Fruit fly (Drosophila melanogaster): ENCODE data around the gene Spn28Db.

The Spn28Db gene

DNA sequence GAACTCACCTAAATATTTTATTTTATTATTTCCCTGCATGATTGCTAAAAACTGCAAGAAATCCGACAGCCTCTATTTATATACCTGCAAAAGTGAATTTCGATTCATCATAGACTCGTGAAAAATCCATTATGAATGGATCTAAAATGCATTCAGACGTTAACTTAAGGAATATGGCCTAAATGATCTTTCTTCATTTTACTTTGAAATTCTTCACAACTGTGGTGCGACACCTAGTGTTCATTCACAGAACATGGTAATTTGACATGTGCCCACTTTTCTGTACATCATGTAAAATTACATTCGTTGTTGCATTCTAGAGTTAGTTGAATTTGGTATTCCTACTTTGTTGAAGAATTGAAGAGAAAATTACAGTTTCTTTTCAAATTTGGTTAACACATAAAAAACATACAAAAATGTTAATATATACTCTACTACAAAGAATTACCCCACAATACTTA lies at the start of gene Spn28Db:
Spn28Db (minus strand) TSS at position 51 of the 461 bp plus-strand sequence.
- TF ChIP-seq CG17801 (GFP tag; optimal IDR thresholded peaks at IDR 0.05; ENCODE audit: partially characterized antibody), result no peak

dm6 chr2L:7938488-7938887 lies 48.0 kb upstream of the Spn28Db start:
- TF ChIP-seq CG17801 (GFP tag; optimal IDR thresholded peaks at IDR 0.05; ENCODE audit: partially characterized antibody), result no peak

dm6 chr2L:7936391-7936790 lies 45.9 kb upstream of the Spn28Db start:
- no peak for TF ChIP-seq CG17801 (GFP tag; optimal IDR thresholded peaks at IDR 0.05; ENCODE audit: partially characterized antibody)

DNA sequence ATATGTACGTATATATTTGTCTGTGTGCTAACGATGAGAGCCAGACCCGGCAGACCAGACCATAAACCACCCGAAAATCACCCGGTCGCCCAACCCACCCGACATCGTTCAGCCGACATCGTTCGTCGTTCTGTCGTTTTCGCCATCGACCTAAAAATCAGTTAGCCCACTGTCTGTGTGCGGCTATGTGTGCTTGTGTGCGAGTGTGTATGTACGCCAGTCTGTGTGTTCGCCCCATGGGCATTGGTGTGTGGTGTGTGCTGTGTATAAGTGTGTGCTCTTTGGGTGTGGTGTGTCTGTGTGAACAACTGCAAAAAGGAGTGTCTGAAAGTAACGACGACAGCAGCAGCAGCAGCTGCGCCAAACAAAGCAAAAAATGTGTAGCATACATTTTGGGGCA lies 42.7 kb upstream of the Spn28Db start:
- TF ChIP-seq CG17801 (GFP tag; optimal IDR thresholded peaks at IDR 0.05; ENCODE audit: partially characterized antibody), result no peak

- no peak for TF ChIP-seq CG17801 (GFP tag; optimal IDR thresholded peaks at IDR 0.05; ENCODE audit: partially characterized antibody)
Observed at dm6 chr2L:7932091-7932769, 41.7 kb upstream of the Spn28Db start.

DNA sequence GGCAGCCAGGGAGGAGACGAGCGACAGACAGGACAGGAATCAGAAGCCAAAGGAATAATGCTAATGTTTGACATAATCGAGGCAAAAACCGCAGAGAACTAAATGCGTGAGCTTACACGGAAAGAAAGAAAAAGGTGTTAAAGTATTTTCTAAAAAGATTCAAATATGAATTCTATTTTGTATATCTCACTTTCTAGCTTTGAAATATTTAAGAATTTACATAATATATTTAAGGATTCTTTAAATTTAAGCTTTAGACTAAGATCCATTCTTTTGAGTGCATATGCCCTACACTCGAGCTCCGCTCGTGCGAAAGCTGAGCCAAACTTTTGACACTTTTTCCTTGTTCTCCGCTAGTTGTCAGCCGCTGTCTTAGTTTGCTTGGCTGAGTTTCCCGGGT lies 40.7 kb upstream of the Spn28Db start:
- TF ChIP-seq CG17801 (GFP tag; optimal IDR thresholded peaks at IDR 0.05; ENCODE audit: partially characterized antibody), result no peak

DNA sequence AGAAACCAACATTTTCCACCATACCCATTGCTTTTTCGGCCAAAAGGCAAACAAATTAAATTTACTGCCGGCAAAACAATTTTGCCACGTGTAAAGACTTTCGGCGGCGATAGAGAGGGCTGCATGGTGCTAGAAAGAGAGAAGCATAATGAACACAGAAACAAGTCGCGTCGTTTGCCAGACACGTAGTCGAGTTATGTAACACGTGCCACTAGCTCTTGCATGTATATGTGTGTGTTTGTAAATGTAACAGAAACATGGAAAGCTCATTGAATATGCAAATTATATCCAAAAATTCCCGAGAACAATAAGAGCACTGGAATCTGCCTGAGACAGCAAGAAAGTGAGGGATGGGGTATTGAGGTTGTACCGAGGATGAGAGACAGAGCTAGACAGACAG lies 40.2 kb upstream of the Spn28Db start:
- TF ChIP-seq CG17801 (GFP tag; optimal IDR thresholded peaks at IDR 0.05; ENCODE audit: partially characterized antibody), result no peak

dm6 chr2L:7926288-7927061 lies 36.0 kb upstream of the Spn28Db start:
- TF ChIP-seq CG17801 (GFP tag; optimal IDR thresholded peaks at IDR 0.05; ENCODE audit: partially characterized antibody), result no peak

- no peak for TF ChIP-seq CG17801 (GFP tag; optimal IDR thresholded peaks at IDR 0.05; ENCODE audit: partially characterized antibody)
Observed at dm6 chr2L:7925389-7925788, 34.9 kb upstream of the Spn28Db start.

DNA sequence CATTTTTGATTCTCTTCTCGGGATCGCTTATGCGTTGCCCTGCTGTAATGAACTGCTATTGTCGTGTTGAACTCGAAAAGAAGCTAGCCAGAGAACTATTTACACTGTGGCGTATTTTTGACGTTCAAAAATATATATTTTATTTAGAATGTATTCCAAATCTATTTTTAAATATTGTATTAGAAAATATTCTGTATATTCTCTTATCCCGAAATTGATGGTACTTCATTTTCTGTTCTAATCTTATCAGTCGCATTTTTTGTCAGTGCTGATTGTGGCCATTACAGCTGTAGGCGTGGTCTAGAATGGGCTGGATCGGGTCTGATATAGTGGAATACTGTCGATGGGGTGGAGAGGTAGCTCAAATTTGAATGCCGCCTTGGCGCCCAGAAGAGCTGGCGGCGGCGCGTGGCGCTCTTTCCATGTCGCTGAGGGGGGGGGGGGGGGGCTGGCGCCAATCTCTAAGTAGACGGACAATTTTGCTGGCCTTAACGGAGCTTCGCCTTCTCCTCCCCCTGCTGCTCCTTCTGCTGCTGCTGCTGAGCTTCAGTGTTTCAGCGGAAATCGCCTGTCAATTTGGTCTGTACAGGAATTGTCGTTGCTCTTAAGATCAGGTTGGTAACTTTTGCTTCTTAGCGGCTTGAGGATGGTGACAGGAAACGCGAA lies 33.3 kb upstream of the Spn28Db start:
- TF ChIP-seq CG17801 (GFP tag; optimal IDR thresholded peaks at IDR 0.05; ENCODE audit: partially characterized antibody), result no peak

DNA sequence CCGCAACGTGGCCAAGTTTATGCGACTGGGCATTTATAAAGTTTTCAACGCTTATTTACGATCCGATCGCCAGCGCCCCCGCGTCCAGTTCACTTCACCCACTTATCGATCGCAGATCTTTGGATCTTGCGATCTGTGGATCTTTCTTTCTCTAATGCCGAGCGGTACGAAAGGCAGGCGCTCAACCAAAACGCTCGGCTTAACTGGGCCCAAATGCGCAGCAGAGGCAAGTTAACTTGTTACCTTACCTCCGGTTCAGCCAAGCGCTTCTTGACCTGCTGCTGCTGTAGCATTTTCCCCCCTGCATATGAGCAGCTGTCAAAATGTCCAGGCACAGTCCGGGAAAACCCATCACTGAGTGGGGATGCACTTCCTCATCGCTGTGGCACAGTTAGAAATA lies 31.6 kb upstream of the Spn28Db start:
- no peak for TF ChIP-seq CG17801 (GFP tag; optimal IDR thresholded peaks at IDR 0.05; ENCODE audit: partially characterized antibody)

DNA sequence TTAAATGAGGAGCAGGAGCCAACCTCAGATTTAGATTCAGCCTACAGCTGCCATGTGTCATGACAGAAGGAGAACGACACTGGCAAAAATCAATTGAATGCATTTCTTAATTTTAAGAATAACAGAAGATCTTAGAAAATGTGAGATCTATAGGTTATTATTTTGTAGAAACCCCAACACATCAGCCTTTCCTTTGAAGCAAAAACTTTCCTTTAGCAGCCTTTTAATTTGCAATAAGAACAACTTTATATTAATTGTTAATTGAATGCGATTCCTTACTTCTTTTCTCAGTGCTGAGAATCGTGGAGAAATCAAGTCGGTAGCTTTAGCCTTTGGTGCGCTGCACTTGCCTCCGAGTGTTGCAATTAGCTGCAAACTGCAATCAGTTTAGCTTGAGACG lies 30.1 kb upstream of the Spn28Db start:
- TF ChIP-seq CG17801 (GFP tag; optimal IDR thresholded peaks at IDR 0.05; ENCODE audit: partially characterized antibody), result no peak

DNA sequence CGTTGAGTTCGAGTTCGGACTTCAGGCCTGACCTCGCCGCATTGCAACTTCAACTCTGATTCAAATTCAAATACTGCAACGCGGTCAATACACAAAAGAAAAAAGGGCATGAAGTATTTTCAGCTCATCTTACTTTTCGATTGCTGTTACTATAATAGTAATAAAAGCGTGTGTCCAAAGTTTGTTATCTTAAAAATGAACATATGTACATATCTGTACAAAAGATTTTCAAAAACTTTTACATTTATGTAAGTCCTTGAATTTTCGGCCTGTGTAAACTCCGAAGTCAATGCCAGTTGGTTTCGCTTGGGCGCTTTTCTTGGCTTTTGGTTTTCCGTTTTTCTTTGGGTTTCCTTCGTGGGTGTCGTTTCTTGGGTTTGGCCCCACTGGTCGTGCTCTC lies 28.3 kb upstream of the Spn28Db start:
- no peak for TF ChIP-seq CG17801 (GFP tag; optimal IDR thresholded peaks at IDR 0.05; ENCODE audit: partially characterized antibody)

DNA sequence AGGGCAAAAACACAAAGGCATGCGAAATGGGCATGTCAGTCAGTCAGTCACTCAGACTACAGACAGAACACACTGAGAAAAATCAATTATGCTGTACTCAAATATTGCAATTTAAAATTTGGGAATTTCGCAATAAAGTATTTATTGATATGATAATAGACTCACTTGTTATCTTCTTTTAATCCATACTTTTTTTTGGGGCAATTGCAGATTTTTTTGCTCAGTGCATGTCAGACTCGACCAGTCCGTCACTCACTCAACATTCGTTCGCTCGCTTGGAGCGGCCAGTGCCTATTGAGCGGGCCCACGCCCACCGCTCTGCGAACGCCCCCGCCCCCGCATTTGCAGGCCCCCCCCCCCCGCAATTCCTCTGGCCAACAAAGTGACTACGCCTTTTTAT lies 25.9 kb upstream of the Spn28Db start:
- no peak for TF ChIP-seq CG17801 (GFP tag; optimal IDR thresholded peaks at IDR 0.05; ENCODE audit: partially characterized antibody)

DNA sequence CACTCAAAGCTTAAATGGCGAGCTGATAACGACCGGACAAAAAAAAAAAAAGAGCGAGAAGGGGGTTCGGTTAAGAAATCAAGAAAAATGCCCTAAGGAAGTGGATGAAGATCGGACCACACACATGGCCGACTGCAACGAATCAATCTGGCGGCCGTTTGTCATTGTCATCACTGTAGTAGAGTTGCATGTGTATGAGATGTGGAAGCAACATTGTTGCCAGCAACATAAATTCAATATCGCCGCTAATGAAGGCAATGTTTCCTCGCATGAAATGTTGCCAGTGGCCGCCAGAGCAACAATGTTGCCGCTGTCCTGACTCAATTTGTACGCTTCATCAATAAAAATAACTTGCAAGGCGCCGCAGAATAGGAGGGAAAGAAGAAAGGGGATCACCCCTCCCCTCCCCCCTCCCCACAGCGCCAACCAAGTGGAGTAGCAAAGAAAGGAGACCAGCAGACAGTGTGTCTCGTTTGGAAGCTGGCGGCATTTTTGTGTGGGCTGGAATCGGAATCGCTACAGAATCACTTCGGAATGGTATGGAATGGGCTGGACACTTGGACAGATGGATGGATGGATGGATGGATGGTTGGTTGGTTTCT lies 24.5 kb upstream of the Spn28Db start:
- TF ChIP-seq CG17801 (GFP tag; optimal IDR thresholded peaks at IDR 0.05; ENCODE audit: partially characterized antibody), result no peak

Measured in ovary, adult (tissue).